Fruit fly (Drosophila melanogaster) whole organism, embryonic: Measurements from ENCODE around the gene CG1074.

Experiments used
- B-H2 ChIP-seq: fragments of 200-800 bp; sonication (Bioruptor generic); optimal IDR thresholded peaks from 2 replicates; lab custom pipeline; 2018; ENCODE audit warnings: missing biosample characterization, mild to moderate bottlenecking, missing genetic modification characterization
- CG10274 ChIP-seq: fragments of 200-800 bp; sonication (Bioruptor generic); optimal IDR thresholded peaks from 3 replicates; lab custom pipeline; 2017; ENCODE audit warnings: missing biosample characterization, mild to moderate bottlenecking, missing genetic modification characterization
- CG11093 ChIP-seq: fragments of 200-800 bp; sonication (Bioruptor generic); IDR thresholded peaks from 3 replicates; pipeline ENCODE4 v1.3.6; 2022; ENCODE audit warnings: missing biosample characterization, missing genetic modification characterization
- CG11560 ChIP-seq: fragments of 200-800 bp; sonication (Bioruptor generic); IDR thresholded peaks from 3 replicates; pipeline ENCODE4 v1.3.6; 2022; ENCODE audit warnings: missing biosample characterization, missing genetic modification characterization
- CG13894 ChIP-seq: fragments of 200-800 bp; sonication (Bioruptor generic); optimal IDR thresholded peaks from 3 replicates; lab custom pipeline; 2018; ENCODE audit warnings: missing biosample characterization, mild to moderate bottlenecking, missing genetic modification characterization, moderate library complexity
- CG14667 ChIP-seq: fragments of 200-800 bp; sonication (Bioruptor generic); IDR thresholded peaks from 2 replicates; pipeline ENCODE4 v1.3.6; 2022; ENCODE audit warnings: missing biosample characterization, missing genetic modification characterization
- CG15479 ChIP-seq: fragments of 200-800 bp; sonication (Bioruptor generic); optimal IDR thresholded peaks from 3 replicates; lab custom pipeline; 2019; ENCODE audit warnings: missing biosample characterization, mild to moderate bottlenecking, missing genetic modification characterization, moderate library complexity
- CG16813 ChIP-seq: fragments of 200-800 bp; sonication (Bioruptor generic); IDR thresholded peaks from 3 replicates; pipeline ENCODE4 v1.3.6; 2022; ENCODE audit warnings: missing biosample characterization, missing genetic modification characterization; ENCODE audit not compliant: partially characterized antibody
- CG1832 ChIP-seq: fragments of 200-800 bp; sonication (Bioruptor generic); optimal IDR thresholded peaks from 2 replicates; lab custom pipeline; 2017; ENCODE audit warnings: missing biosample characterization, mild to moderate bottlenecking, missing genetic modification characterization, inconsistent platforms
- CG18476 ChIP-seq: fragments of 200-800 bp; sonication (Bioruptor generic); optimal IDR thresholded peaks from 2 replicates; lab custom pipeline; 2016; ENCODE audit warnings: missing biosample characterization, mild to moderate bottlenecking, missing genetic modification characterization
- CG18599 ChIP-seq: fragments of 200-800 bp; sonication (Bioruptor generic); optimal IDR thresholded peaks from 3 replicates; lab custom pipeline; 2017; ENCODE audit warnings: missing biosample characterization, missing genetic modification characterization, mild to moderate bottlenecking, moderate library complexity, missing genetic modification reagents
- CG2678 ChIP-seq: fragments of 200-800 bp; sonication (Bioruptor generic); optimal IDR thresholded peaks from 3 replicates; lab custom pipeline; 2019; ENCODE audit warnings: missing biosample characterization, mild to moderate bottlenecking, missing genetic modification characterization, moderate library complexity
- CG2712 ChIP-seq: fragments of 200-800 bp; optimal IDR thresholded peaks from 3 replicates; lab custom pipeline; 2019; ENCODE audit warnings: missing biosample characterization, mild to moderate bottlenecking, missing genetic modification characterization, moderate library complexity
- CG34224 ChIP-seq: fragments of 200-800 bp; sonication (Bioruptor generic); IDR thresholded peaks from 3 replicates; pipeline ENCODE4 v1.3.6; 2022; ENCODE audit warnings: missing biosample characterization, missing genetic modification characterization; ENCODE audit not compliant: partially characterized antibody
- CG34376 ChIP-seq: fragments of 200-800 bp; sonication (Bioruptor generic); optimal IDR thresholded peaks from 2 replicates; lab custom pipeline; 2018; ENCODE audit warnings: missing biosample characterization, mild to moderate bottlenecking, missing genetic modification characterization
- CG3847 ChIP-seq: fragments of 200-800 bp; sonication (Bioruptor generic); IDR thresholded peaks from 2 replicates; pipeline ENCODE4 v1.3.6; 2022; ENCODE audit warnings: missing biosample characterization, missing genetic modification characterization
- CG4854 ChIP-seq: fragments of 200-800 bp; sonication (Bioruptor generic); optimal IDR thresholded peaks from 2 replicates; lab custom pipeline; 2016; ENCODE audit warnings: missing biosample characterization, missing genetic modification characterization, inconsistent platforms
- CG5245 ChIP-seq: fragments of 200-800 bp; sonication (Bioruptor generic); optimal IDR thresholded peaks from 3 replicates; lab custom pipeline; 2016; ENCODE audit warnings: missing biosample characterization, missing genetic modification characterization
- CG6791 ChIP-seq: fragments of 200-800 bp; sonication (Bioruptor generic); IDR thresholded peaks from 3 replicates; pipeline ENCODE4 v1.3.6; 2022; ENCODE audit warnings: missing biosample characterization, missing genetic modification characterization; ENCODE audit not compliant: partially characterized antibody
- CG6813 ChIP-seq: fragments of 200-800 bp; sonication (Bioruptor generic); optimal IDR thresholded peaks from 2 replicates; lab custom pipeline; 2017; ENCODE audit warnings: missing biosample characterization, missing genetic modification characterization, mild to moderate bottlenecking, moderate library complexity, missing genetic modification reagents
- CG8290 ChIP-seq, 3 experiments: fragments of 200-800 bp; sonication (Bioruptor generic); optimal IDR thresholded peaks; 2 replicates each; lab custom pipeline; 2016 to 2019; ENCODE audit warnings: missing biosample characterization in 3 of 3, missing genetic modification characterization in 3 of 3, mild to moderate bottlenecking in 2 of 3, moderate library complexity in 1 of 3
- D19A ChIP-seq: fragments of 200-800 bp; optimal IDR thresholded peaks from 3 replicates; lab custom pipeline; 2019; ENCODE audit warnings: missing biosample characterization, mild to moderate bottlenecking, missing genetic modification characterization, moderate library complexity
- E2f2 ChIP-seq: fragments of 200-800 bp; sonication (Bioruptor generic); IDR thresholded peaks from 2 replicates; pipeline ENCODE4 v1.3.6; 2022; ENCODE audit warnings: missing biosample characterization, missing genetic modification characterization
- ERR ChIP-seq: fragments of 200-800 bp; sonication (Bioruptor generic); optimal IDR thresholded peaks from 2 replicates; lab custom pipeline; 2016; ENCODE audit warnings: missing biosample characterization, missing genetic modification characterization
- H15 ChIP-seq: fragments of 200-800 bp; sonication (Bioruptor generic); IDR thresholded peaks from 3 replicates; pipeline ENCODE4 v1.3.6; 2022; ENCODE audit warnings: missing biosample characterization, missing genetic modification characterization
- HHEX ChIP-seq: fragments of 200-800 bp; sonication (Bioruptor generic); optimal IDR thresholded peaks from 3 replicates; lab custom pipeline; 2017; ENCODE audit warnings: missing biosample characterization, mild to moderate bottlenecking, missing genetic modification characterization, missing genetic modification reagents
- Kr ChIP-seq: fragments of 200-800 bp; sonication (Bioruptor generic); optimal IDR thresholded peaks from 2 replicates; lab custom pipeline; 2017; ENCODE audit warnings: missing biosample characterization, mild to moderate bottlenecking, missing genetic modification characterization
- Lpt ChIP-seq: fragments of >200 bp; optimal IDR thresholded peaks from 2 replicates; lab custom pipeline; 2018; ENCODE audit warnings: missing biosample characterization, missing genetic modification characterization
- Myb ChIP-seq: fragments of 200-800 bp; sonication (Bioruptor generic); optimal IDR thresholded peaks from 2 replicates; lab custom pipeline; 2016; ENCODE audit warnings: missing biosample characterization, missing genetic modification characterization
- NFAT ChIP-seq: fragments of 200-800 bp; sonication (Bioruptor generic); IDR thresholded peaks from 2 replicates; pipeline ENCODE4 v1.3.6; 2022; ENCODE audit warnings: missing biosample characterization, missing genetic modification characterization
- Tbp ChIP-seq: fragments of >200 bp; optimal IDR thresholded peaks from 2 replicates; lab custom pipeline; 2018; ENCODE audit warnings: missing biosample characterization, missing genetic modification characterization
- aop ChIP-seq: fragments of 200-800 bp; sonication (Bioruptor generic); IDR thresholded peaks from 2 replicates; pipeline ENCODE4 v1.3.6; 2022; ENCODE audit warnings: missing biosample characterization, missing genetic modification characterization
- bowl ChIP-seq: fragments of 200-800 bp; sonication (Bioruptor generic); IDR thresholded peaks from 2 replicates; pipeline ENCODE4 v1.3.6; 2022; ENCODE audit warnings: missing biosample characterization, missing genetic modification characterization
- cad ChIP-seq: fragments of >200 bp; optimal IDR thresholded peaks from 2 replicates; lab custom pipeline; 2017; ENCODE audit warnings: missing biosample characterization, missing genetic modification characterization
- caup ChIP-seq: fragments of 200-800 bp; sonication (Bioruptor generic); optimal IDR thresholded peaks from 3 replicates; lab custom pipeline; 2017; ENCODE audit warnings: missing biosample characterization, mild to moderate bottlenecking, missing genetic modification characterization, moderate library complexity; ENCODE audit not compliant: severe bottlenecking
- da ChIP-seq: fragments of 200-800 bp; sonication (Bioruptor generic); optimal IDR thresholded peaks from 2 replicates; lab custom pipeline; 2016; ENCODE audit warnings: missing biosample characterization, missing genetic modification characterization
- eyg ChIP-seq: fragments of 200-800 bp; sonication (Bioruptor generic); optimal IDR thresholded peaks from 3 replicates; lab custom pipeline; 2016; ENCODE audit warnings: missing biosample characterization, missing genetic modification characterization
- hbn ChIP-seq: fragments of 200-800 bp; sonication (Bioruptor generic); IDR thresholded peaks from 2 replicates; pipeline ENCODE4 v1.3.6; 2022; ENCODE audit warnings: missing biosample characterization, missing genetic modification characterization; ENCODE audit not compliant: partially characterized antibody
- lab ChIP-seq: fragments of 200-800 bp; sonication (Bioruptor generic); optimal IDR thresholded peaks from 3 replicates; lab custom pipeline; 2017; ENCODE audit warnings: missing biosample characterization, missing genetic modification characterization, mild to moderate bottlenecking, moderate library complexity, missing genetic modification reagents
- lmd ChIP-seq: fragments of 200-800 bp; sonication (Bioruptor generic); IDR thresholded peaks from 2 replicates; pipeline ENCODE4 v1.3.6; 2022; ENCODE audit warnings: missing biosample characterization, missing genetic modification characterization
- onecut ChIP-seq: fragments of 200-800 bp; sonication (Bioruptor generic); IDR thresholded peaks from 2 replicates; pipeline ENCODE4 v1.3.6; 2022; ENCODE audit warnings: missing biosample characterization, missing genetic modification characterization
- pzg ChIP-seq: fragments of 200-800 bp; sonication (Bioruptor generic); optimal IDR thresholded peaks from 3 replicates; lab custom pipeline; 2018; ENCODE audit warnings: missing biosample characterization, mild to moderate bottlenecking, missing genetic modification characterization, moderate library complexity
- row ChIP-seq: fragments of 200-800 bp; sonication (Bioruptor generic); IDR thresholded peaks from 3 replicates; pipeline ENCODE4 v1.3.6; 2022; ENCODE audit warnings: missing biosample characterization, missing genetic modification characterization
- stc ChIP-seq: fragments of 200-800 bp; sonication (Bioruptor generic); IDR thresholded peaks from 2 replicates; pipeline ENCODE4 v1.3.6; 2022; ENCODE audit warnings: missing biosample characterization, missing genetic modification characterization
- tll ChIP-seq, 2 experiments: fragments of 200-800 bp in 1 of 2; fragments of >200 bp in 1 of 2; sonication (Bioruptor generic) in 1 of 2; optimal IDR thresholded peaks; 2 replicates each; lab custom pipeline; 2017 to 2019; ENCODE audit warnings: missing biosample characterization in 2 of 2, missing genetic modification characterization in 2 of 2, mild to moderate bottlenecking in 1 of 2, moderate library complexity in 1 of 2
- tna ChIP-seq: fragments of 200-800 bp; sonication (Bioruptor generic); IDR thresholded peaks from 2 replicates; pipeline ENCODE4 v1.3.6; 2022; ENCODE audit warnings: missing biosample characterization, missing genetic modification characterization; ENCODE audit not compliant: partially characterized antibody
- twi ChIP-seq: fragments of 200-800 bp; optimal IDR thresholded peaks from 2 replicates; lab custom pipeline; 2019; ENCODE audit warnings: missing biosample characterization, mild to moderate bottlenecking, missing genetic modification characterization, moderate library complexity
- vvl ChIP-seq: fragments of 200-800 bp; sonication (Bioruptor generic); IDR thresholded peaks from 2 replicates; pipeline ENCODE4 v1.3.6; 2022; ENCODE audit warnings: missing biosample characterization, missing genetic modification characterization

Gene CG1074

DNA sequence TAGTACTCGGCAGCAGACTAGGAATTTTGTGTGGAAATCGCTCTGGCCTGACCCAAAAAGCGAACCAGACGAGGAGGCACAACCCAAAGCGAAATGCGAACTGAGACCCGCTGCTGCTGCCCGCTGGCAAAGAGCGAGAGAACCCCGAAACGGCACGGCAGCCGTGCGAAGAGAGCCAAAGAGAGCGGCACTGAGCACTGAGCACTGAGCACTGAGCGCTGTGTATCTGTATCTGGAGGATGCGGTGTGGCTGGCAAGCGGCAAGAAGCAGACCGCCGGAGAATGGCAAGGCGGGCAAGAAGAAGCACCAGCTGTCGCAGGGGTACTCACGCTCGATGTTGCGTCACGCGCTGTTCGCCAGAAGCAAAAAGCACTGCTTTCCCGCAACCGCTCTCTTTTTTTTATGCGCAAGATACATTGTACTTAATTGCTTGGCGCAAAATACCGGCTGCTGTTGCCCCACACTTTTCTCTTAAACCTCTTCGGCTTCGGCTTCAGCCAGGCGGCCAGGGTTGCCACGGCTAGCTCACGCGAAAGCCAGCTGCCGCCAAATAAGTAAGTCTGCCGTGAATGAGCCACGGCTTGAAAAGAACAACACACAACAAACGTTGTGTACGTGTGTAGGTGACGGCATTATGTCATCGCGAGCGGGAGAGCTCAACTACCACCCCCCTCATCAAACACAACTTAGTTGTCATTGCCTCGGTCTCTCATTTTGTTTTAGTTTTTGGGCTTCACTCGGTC is 19.6 kb downstream of the CG1074 start (continued):
- TF ChIP-seq caup (peak; percentile 4), hbn (GFP tag; lab: Robert Waterston, UW) (no peak), CG11560 (tag; lab: Robert Waterston, UW) (no peak), HHEX (GFP tag; lab: Kevin White, UChicago) (no peak), lmd (GFP tag; lab: Robert Waterston, UW) (no peak), da (GFP tag; lab: Kevin White, UChicago) (peak; percentile 36), tna (GFP tag; lab: Robert Waterston, UW) (peak; percentile 22; the same call in 1 of the 2 replicates), row (GFP tag; lab: Robert Waterston, UW) (peak; percentile 35; the same call in 1 of the 3 replicates), CG18599 (peak; percentile 57), eyg (peak; percentile 2), CG10274 (GFP tag; lab: Kevin White, UChicago) (no peak), CG8290 (GFP tag; optimal IDR thresholded peaks at IDR 0.05; lab: Kevin White, UChicago) (peak; percentile 29), CG8290 (tag; optimal IDR thresholded peaks at IDR 0.05; lab: Kevin White, UChicago) (peak; percentile 45 to 60), CG15479 (peak; percentile 92), Kr (GFP tag; lab: Kevin White, UChicago) (no peak), cad (GFP tag; lab: Kevin White, UChicago) (no peak), H15 (no peak), Lpt (peak; percentile 76), CG2712 (tag; lab: Kevin White, UChicago) (peak; percentile 27), CG34376 (peak; percentile 61), CG6791 (GFP tag; lab: Robert Waterston, UW) (peak; percentile 36; the same call in 1 of the 3 replicates), CG34224 (peak; percentile 68), E2f2 (0 out of 2 replicates have a peak, but pooled peaks have one; percentile 25), Tbp (GFP tag; lab: Kevin White, UChicago) (no peak), CG18476 (GFP tag; lab: Kevin White, UChicago) (no peak), bowl (GFP tag; lab: Robert Waterston, UW) (0 out of 2 replicates have a peak, but pooled peaks have one; percentile 46), CG5245 (no peak), CG13894 (tag; lab: Kevin White, UChicago) (peak; percentile 60), onecut (peak; percentile 34), twi (tag; lab: Kevin White, UChicago) (no peak), B-H2 (GFP tag; lab: Kevin White, UChicago) (no peak), CG11093 (GFP tag; lab: Robert Waterston, UW) (no peak), CG14667 (no peak), CG2678 (tag; lab: Kevin White, UChicago) (no peak), ERR (GFP tag; lab: Kevin White, UChicago) (no peak), CG16813 (GFP tag; lab: Robert Waterston, UW) (0 out of 3 replicates have a peak, but pooled peaks have one; percentile 10), aop (no peak), D19A (tag; lab: Kevin White, UChicago) (no peak), NFAT (GFP tag; lab: Robert Waterston, UW) (0 out of 2 replicates have a peak, but pooled peaks have one; percentile 28), stc (peak; percentile 41; the same call in 1 of the 2 replicates), Myb (no peak), lab (peak; percentile 51), vvl (GFP tag; lab: Robert Waterston, UW) (peak; percentile 51), CG4854 (GFP tag; lab: Kevin White, UChicago) (no peak), CG6813 (GFP tag; lab: Kevin White, UChicago) (peak; percentile 34), pzg (GFP tag; lab: Kevin White, UChicago) (peak; percentile 69), CG3847 (GFP tag; lab: Robert Waterston, UW) (no peak), tll (GFP tag; optimal IDR thresholded peaks at IDR 0.05; lab: Kevin White, UChicago) (peak in 1 of 2 experiments; percentile 19), CG1832 (GFP tag; lab: Kevin White, UChicago) (no peak)
